Fruit fly (Drosophila melanogaster): Measurements from ENCODE around the gene CG1943.
A peak's percentile ranks its signal among the peaks of the same experiment; 100 is the strongest.

The CG1943 gene

DNA sequence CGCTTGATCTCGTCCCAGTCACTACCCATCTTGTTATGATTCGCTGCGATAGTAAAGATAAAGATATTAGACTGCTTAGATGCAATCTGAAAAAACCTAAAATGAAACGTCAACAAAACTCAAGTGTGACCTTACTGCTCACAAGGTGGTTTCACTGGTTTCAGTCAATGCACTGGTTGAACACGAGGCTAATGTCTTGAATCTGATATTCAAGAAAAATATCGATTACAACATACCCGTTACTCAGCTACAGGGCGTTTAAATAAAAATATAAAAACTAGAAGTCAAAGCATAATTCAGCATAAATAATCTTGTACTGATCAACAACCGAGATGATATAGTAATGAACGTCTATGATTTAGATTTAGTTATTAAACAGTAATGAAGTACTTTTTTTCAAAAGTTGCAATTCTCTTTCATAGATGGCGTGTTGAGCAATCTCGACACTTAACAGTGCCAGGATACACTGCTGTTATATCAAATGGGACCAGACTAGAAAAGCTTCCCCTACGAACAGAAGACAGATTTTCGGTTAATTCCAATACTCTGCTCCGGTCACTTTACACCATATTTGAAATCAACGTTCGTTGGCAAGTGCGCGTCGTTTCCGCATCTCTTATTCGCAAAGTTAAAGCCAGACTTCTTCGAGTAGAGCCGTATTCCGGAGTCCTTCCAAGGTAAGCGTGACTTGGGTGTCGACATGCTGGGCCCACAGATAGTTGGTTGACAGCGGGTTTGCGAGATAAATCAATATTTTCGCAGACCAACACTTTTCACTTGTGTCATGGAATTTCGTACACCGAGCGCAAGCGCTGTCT, at the start of gene CG1943, which contains the start of gene Ufl1:
TSS of gene CG1943 (plus strand) at position 563 of the 818 bp plus-strand sequence.
TSS of gene Ufl1 (minus strand) at position 156 of the 818 bp plus-strand sequence.
- TF ChIP-seq CTCF (optimal IDR thresholded peaks at IDR 0.05) (peak; percentile 84 to 87), CG8478 (optimal IDR thresholded peaks at IDR 0.05) (no peak)

DNA sequence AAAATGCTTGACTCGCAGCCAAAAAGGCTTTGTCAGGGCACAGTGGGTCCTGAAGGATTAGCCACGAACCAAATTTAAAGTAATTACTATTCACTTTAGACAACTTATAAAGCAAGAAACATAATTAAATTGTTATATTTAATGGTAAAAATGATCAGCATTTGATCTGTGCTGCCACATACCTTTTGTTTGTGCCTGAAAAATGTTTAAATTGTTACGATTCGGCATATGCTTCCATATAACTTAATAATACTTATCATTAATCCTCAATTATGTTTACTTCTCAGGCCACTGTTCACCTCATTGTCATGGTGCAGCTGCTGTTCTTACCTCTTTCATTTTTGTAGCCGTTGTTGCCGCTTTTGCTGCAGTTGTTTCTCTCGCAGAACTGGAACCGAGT, 49.4 kb upstream of the CG1943 start:
- TF ChIP-seq CTCF (optimal IDR thresholded peaks at IDR 0.05): no peak
- TF ChIP-seq CG8478 (optimal IDR thresholded peaks at IDR 0.05): no peak

DNA sequence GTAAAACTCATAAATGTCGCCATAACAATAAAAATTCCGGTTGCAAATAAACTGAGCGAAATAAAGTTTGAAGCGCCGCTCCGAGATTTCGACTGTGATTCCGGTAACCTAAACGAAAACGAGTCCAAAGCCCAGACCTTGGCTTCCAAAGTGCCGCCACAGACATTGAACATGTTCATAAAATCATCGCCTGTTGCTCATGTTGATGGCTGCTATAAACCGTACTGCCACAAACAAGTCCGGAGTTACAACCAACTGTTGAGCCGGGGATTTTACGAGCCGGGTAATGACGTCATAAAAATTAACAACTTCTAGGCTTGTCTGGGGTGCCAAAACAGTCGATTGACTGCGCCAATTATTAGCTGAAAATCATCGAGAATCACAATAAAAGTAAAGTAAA, 46.1 kb upstream of the CG1943 start:
- TF ChIP-seq CG8478 (optimal IDR thresholded peaks at IDR 0.05): no peak
- no peak for TF ChIP-seq CTCF (optimal IDR thresholded peaks at IDR 0.05)

DNA sequence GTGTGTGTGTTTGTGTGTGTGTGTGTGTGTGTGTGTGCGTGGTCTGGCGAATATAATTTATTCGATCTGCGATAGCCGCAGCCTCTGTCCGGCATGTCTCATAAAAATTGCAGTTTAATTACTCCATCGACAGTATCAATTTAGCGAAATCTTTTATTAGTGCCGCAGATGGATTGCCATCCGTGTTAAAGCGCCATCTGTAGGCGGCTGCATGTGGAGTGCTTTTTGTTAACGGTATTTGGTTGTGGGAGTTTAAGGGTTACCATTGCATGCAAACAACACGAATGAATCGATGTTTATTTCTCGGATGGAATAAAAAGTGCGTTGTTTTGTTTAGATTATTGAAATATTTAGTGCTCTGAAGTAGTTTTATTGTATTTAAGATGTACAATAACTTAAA, 45.2 kb upstream of the CG1943 start:
- TF ChIP-seq CTCF (optimal IDR thresholded peaks at IDR 0.05) (peak; percentile 77 to 78), CG8478 (optimal IDR thresholded peaks at IDR 0.05) (no peak)

DNA sequence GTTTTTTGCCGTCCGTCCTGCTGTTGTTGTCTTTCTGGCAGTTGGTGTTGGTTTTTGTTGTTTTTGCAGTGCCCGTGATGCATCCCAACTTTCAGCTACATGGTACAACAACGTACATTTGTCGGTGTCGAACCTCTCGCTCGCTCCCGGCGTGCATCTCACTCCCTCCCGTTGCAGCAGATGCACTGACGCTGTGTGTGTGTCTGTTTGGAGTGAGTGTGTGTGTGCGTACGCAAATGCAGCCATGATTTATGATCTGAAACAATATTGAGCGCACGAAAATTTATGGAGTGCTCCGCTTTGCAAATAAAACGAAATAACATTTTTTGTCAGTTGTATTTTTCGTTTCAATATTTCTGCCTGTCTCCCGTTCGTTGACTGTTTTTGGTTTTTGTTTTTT, 43.1 kb upstream of the CG1943 start:
- no peak for TF ChIP-seq CG8478 (optimal IDR thresholded peaks at IDR 0.05)
- no peak for TF ChIP-seq CTCF (optimal IDR thresholded peaks at IDR 0.05)

DNA sequence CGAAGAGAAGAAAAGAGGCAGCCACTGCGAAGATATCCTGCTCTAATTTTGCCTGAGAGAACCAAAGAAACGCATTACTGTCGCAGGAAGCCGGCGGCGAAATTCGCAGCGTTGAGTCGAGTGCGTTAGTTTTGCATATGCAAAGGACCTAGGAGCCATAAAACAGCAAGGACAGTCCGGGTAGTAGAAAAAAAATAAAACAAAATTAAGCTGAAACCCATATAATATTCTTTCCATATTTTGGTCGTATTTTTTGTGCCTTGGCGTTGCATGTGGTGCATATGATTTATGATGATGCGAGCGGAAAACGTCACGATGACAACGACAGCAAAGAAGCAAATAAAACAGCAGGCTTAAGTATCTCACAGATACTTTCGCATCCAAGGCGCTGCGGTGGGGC, 41.0 kb upstream of the CG1943 start:
- TF ChIP-seq CTCF (optimal IDR thresholded peaks at IDR 0.05): no peak
- TF ChIP-seq CG8478 (optimal IDR thresholded peaks at IDR 0.05): no peak

DNA sequence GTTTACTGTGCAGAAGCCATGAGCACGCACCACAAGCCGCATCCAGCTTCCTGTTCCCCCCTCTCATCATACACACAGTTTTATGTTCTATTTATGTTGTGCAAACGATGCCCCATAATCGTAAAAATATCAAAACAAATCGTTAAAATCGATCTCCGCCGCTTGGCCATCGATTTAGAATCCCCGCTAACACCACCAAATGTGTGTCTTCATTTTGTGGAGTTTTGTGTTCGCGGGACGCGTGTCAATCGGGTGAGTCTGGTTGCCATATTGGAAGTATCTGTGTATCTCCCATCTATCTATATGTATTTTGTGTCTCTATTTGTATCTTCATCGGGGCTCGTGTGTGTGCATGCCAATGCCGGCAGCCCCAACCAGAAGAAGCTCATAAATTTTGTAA, 40.2 kb upstream of the CG1943 start:
- no peak for TF ChIP-seq CTCF (optimal IDR thresholded peaks at IDR 0.05)

DNA sequence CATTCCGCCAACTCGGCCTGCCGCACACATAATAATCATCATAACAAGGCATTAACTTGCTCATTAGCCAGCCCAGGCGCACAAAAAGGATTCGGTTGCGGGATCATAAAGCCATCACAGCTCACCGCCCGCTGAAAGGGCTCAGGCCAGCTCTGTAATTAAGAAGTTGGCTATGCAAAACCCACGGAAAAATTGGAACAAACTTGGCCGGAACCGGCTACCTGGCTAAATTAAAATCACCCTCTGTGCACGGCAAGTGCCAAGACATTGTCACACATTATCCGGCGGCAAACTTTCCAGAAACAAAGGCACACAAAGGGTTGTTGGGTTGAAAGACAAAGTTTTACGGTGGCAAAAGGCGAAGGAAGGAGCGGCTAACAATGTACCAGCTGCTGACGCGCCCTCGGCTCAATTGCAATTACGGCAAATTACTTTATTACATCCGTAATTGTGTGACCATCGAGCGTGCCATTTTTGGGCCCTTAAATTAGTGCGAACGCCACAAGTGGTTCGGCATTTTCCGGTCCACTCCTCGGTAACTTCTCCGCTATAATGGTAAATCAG, 38.9 kb upstream of the CG1943 start:
- TF ChIP-seq CTCF (optimal IDR thresholded peaks at IDR 0.05) (no peak), CG8478 (optimal IDR thresholded peaks at IDR 0.05) (no peak)

DNA sequence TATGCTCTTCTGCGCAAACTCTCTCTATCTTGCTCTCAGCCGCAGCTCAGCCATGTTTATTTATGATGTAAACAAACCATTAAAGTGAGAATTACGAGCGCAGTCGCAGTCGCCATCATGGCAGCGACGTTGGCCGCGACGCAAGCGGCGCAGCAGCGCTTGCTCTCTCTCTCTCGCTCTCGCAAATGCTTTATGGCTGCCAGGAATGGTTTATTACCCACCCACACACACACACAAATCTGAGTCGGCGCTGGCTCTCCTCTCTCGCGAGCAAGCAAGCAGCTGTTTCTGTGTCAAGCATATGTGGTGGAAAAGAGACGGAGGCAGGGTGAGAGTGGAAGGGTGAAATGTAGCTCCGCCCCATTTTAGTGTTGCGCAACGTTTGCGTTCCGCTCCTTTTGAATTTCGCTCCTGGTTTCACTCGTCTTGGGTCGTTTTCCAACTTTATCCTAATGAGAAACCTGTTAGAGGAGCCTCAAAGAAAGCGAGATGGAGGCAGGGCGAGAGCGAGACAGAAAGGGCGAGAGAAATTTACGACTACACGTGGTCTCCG, 37.3 kb upstream of the CG1943 start:
- no peak for TF ChIP-seq CG8478 (optimal IDR thresholded peaks at IDR 0.05)
- peak in 1 of 2 experiments; percentile 21 for TF ChIP-seq CTCF (optimal IDR thresholded peaks at IDR 0.05)

DNA sequence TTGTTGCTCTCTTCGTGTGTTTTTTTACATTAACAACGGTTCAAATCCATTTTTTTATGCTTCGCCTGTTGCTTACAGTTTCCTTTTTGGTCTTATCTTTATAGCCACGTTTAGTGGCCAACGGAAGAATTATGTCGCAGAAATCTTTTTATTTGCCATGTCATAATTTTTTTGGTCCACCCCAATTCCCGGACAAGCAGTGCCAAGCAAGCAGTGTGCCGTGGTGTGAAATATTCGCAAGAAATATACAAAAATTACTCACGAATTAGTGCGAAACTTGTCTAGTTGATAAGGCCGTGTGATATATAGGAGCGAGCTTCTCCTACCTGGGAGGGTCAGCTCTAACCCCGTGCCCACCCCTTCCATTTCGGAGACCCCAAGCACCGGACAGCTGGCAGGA, 33.8 kb upstream of the CG1943 start:
- TF ChIP-seq CTCF (optimal IDR thresholded peaks at IDR 0.05) (no peak), CG8478 (optimal IDR thresholded peaks at IDR 0.05) (no peak)

DNA sequence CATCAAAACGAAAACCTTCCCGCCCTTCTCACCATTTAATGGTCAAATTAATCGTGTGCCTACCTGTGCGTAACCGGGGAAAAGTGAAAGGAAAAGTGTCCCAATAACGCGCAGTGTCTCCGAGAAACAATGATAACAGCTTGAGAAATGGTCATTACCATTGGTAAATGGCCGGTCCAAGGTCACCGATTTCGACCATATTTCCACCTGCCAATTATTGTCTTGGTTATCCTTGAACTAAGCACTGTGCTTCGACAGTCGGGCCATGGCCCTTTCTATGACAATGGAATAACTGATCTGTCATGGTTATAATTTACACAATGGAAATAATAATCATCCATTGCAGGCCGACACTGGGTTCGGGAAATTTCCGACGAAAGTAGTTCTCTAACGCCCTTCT, 30.6 kb upstream of the CG1943 start:
- TF ChIP-seq CG8478 (optimal IDR thresholded peaks at IDR 0.05) (no peak), CTCF (optimal IDR thresholded peaks at IDR 0.05) (no peak)

DNA sequence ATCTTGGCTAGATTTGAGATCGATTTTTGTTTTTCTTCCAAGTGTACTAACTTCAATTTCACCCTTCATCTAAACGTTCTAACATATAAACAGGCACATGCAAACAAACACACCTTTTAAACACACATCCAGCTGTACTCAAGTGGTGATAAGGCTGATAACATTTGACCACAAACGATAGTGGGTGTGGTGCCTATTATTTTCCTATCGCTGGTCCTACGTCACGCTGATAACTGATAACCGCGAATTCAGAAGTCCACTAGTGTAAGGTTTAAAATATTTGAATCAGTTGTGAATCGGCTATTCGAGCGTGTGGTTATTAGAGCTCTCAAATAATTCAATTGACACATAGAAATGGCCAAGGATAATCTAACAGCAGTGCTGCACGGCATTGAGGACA, 22.4 kb upstream of the CG1943 start, which contains the start of gene Sodh1:
TSS of gene Sodh1 (plus strand) at position 94 of the 400 bp plus-strand sequence.
- TF ChIP-seq CG8478 (optimal IDR thresholded peaks at IDR 0.05): no peak
- no peak for TF ChIP-seq CTCF (optimal IDR thresholded peaks at IDR 0.05)

DNA sequence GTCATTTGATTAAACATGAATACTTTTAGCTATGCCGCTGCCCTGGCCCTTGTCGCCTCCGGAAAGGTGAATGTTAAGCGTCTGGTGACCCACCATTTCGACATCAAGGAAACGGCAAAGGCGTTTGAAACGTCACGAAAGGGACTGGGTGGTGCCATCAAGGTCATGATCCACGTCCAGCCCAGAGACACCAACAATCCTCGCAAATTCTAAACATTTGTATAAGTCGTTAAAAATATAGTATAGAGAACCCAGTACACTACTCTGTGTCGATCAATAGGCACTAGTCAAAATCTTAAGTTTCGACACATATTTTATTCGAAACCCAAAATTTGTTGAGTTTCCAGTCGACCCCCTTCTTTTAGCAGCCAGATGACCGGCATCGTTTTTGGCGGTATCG, 20.4 kb upstream of the CG1943 start, which contains the start of gene CG1979:
TSS of gene CG1979 (plus strand) at position 301 of the 400 bp plus-strand sequence.
- TF ChIP-seq CG8478 (optimal IDR thresholded peaks at IDR 0.05) (no peak), CTCF (optimal IDR thresholded peaks at IDR 0.05) (no peak)

DNA sequence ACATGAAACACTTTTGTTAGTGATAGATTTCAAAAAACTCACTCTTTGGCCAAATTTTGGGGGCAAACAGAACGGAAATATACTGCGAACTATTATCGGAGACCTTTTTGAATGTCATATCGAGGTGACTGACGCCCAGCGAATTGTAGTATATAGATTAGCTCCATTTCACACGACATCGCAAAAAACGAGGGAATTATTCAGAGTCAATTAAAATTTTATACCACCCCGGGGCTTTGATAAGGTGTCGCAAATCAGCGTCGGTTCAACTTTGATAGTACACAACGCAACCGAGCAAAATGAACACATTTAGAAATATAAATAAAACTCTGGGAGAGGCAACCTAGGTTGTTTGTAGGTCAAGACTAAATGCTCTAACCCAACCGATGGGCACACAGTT, 16.6 kb upstream of the CG1943 start:
- TF ChIP-seq CTCF (optimal IDR thresholded peaks at IDR 0.05): no peak
- no peak for TF ChIP-seq CG8478 (optimal IDR thresholded peaks at IDR 0.05)

DNA sequence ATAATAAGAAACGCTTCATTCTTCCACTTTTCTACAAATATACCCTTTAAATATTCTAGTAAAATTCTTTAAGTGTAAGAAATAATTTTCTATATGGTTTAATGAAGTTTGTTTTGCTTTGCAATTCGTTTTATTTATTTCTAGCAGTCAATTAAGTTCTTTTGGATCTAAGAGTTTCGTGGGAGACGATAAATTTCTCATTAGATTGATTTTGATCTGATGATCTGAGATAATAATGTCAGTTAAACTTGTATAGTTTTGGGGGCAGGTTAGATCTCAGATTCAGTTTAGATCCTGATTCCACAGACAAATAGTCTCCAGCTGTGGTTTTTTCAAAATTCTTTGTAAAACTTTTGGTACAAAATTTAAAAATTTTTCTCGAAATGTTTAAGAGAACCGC, 15.6 kb upstream of the CG1943 start, which contains the start of gene dj:
TSS of gene dj (plus strand) at position 301 of the 400 bp plus-strand sequence.
- TF ChIP-seq CG8478 (optimal IDR thresholded peaks at IDR 0.05) (no peak), CTCF (optimal IDR thresholded peaks at IDR 0.05) (no peak)

DNA sequence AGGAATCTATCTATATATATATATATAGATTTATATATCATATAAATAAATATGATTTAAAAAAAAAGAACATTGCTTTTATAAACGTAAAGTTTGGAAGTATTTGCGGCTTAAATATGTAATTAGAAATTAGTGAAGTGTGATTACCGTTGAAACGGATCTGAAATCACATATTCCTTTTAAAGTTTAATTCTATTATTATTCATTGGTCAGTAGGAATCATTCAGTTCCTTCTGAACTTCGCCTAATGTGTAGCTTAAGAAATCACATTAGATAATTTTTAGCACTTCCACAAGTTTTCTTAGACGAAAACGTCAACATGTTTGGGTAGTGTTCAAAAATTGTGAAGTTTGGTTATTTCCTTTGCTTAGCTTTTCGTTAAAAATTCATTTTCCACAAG, 14.2 kb upstream of the CG1943 start, which contains the start of gene djl:
TSS of gene djl (plus strand) at position 301 of the 400 bp plus-strand sequence.
- no peak for TF ChIP-seq CG8478 (optimal IDR thresholded peaks at IDR 0.05)
- no peak for TF ChIP-seq CTCF (optimal IDR thresholded peaks at IDR 0.05)

All from S2 (cell line).